Worm (Caenorhabditis elegans) whole organism, mixed stage, embryonic: ENCODE data around the gene popl-7.

ENCODE experiments used
- M03D4.4 ChIP-seq: sonication (generic microtip); optimal IDR thresholded peaks from 2 replicates; lab custom pipeline; 2017; ENCODE audit warnings: mild to moderate bottlenecking, missing genetic modification characterization, missing compliant biosample characterization
- bed-3 ChIP-seq: fragments of 200-800 bp; sonication (Bioruptor generic); optimal IDR thresholded peaks from 3 replicates; lab custom pipeline; 2018; ENCODE audit warnings: mild to moderate bottlenecking, missing genetic modification characterization, moderate library complexity, missing compliant biosample characterization
- blmp-1 ChIP-seq: fragments of 150-350 bp; optimal IDR thresholded peaks from 2 replicates; lab custom pipeline; 2014; ENCODE audit warnings: missing biosample characterization, missing genetic modification characterization
- ceh-39 ChIP-seq: fragments of 150-350 bp; optimal IDR thresholded peaks from 2 replicates; lab custom pipeline; 2014; ENCODE audit warnings: missing biosample characterization, missing genetic modification characterization
- ceh-43 ChIP-seq: fragments of 200-800 bp; sonication (Bioruptor generic); optimal IDR thresholded peaks from 2 replicates; lab custom pipeline; 2018; ENCODE audit warnings: mild to moderate bottlenecking, missing genetic modification characterization, moderate library complexity, missing compliant biosample characterization
- ceh-83 ChIP-seq: fragments of 200-800 bp; sonication (Bioruptor generic); optimal IDR thresholded peaks from 2 replicates; lab custom pipeline; 2018; ENCODE audit warnings: mild to moderate bottlenecking, missing genetic modification characterization, missing compliant biosample characterization
- ces-1 ChIP-seq: fragments of 150-350 bp; optimal IDR thresholded peaks from 2 replicates; lab custom pipeline; 2014; ENCODE audit warnings: missing biosample characterization, missing genetic modification reagents, missing genetic modification characterization
- cnd-1 ChIP-seq: fragments of 200-800 bp; sonication (Bioruptor generic); optimal IDR thresholded peaks from 2 replicates; lab custom pipeline; 2018; ENCODE audit warnings: mild to moderate bottlenecking, missing genetic modification characterization, missing compliant biosample characterization
- drap-1 ChIP-seq: fragments of 200-800 bp; sonication (Bioruptor generic); optimal IDR thresholded peaks from 3 replicates; lab custom pipeline; 2018; ENCODE audit warnings: mild to moderate bottlenecking, missing genetic modification characterization, missing compliant biosample characterization
- elt-1 ChIP-seq: sonication (generic microtip); optimal IDR thresholded peaks from 2 replicates; lab custom pipeline; 2017; ENCODE audit warnings: missing genetic modification characterization, mild to moderate bottlenecking, missing compliant biosample characterization, antibody characterized with exemption, moderate library complexity, borderline replicate concordance; ENCODE audit not compliant: insufficient read depth
- elt-3 ChIP-seq: fragments of 150-350 bp; optimal IDR thresholded peaks from 2 replicates; lab custom pipeline; 2014; ENCODE audit warnings: missing biosample characterization, missing genetic modification characterization
- flh-1 ChIP-seq: fragments of 200-800 bp; sonication (Bioruptor generic); optimal IDR thresholded peaks from 2 replicates; lab custom pipeline; 2018; ENCODE audit warnings: mild to moderate bottlenecking, missing genetic modification characterization, moderate library complexity, missing compliant biosample characterization
- ham-2 ChIP-seq: fragments of 200-800 bp; sonication (Bioruptor generic); optimal IDR thresholded peaks from 2 replicates; lab custom pipeline; 2018; ENCODE audit warnings: mild to moderate bottlenecking, missing genetic modification characterization, missing compliant biosample characterization
- hlh-1 ChIP-seq: fragments of 150-350 bp; optimal IDR thresholded peaks from 2 replicates; lab custom pipeline; 2014; ENCODE audit warnings: missing biosample characterization, missing genetic modification reagents, missing genetic modification characterization
- lin-13 ChIP-seq: fragments of 150-350 bp; optimal IDR thresholded peaks from 2 replicates; lab custom pipeline; 2014; ENCODE audit warnings: missing biosample characterization, missing genetic modification characterization
- lin-32 ChIP-seq: fragments of 200-800 bp; sonication (Bioruptor generic); optimal IDR thresholded peaks from 2 replicates; lab custom pipeline; 2018; ENCODE audit warnings: mild to moderate bottlenecking, missing genetic modification characterization, missing compliant biosample characterization
- lsy-2 ChIP-seq: fragments of 150-350 bp; optimal IDR thresholded peaks from 2 replicates; lab custom pipeline; 2014; ENCODE audit warnings: missing biosample characterization, missing genetic modification characterization
- mab-5 ChIP-seq: fragments of 150-350 bp; optimal IDR thresholded peaks from 2 replicates; lab custom pipeline; 2014; ENCODE audit warnings: missing biosample characterization, missing genetic modification characterization
- mep-1 ChIP-seq: fragments of 150-350 bp; optimal IDR thresholded peaks from 2 replicates; lab custom pipeline; 2017; ENCODE audit warnings: missing biosample characterization, missing genetic modification reagents, missing genetic modification characterization, inconsistent platforms
- mls-2 ChIP-seq: sonication (generic microtip); optimal IDR thresholded peaks from 2 replicates; lab custom pipeline; 2016; ENCODE audit warnings: mild to moderate bottlenecking, missing genetic modification characterization, moderate library complexity, missing compliant biosample characterization
- nhr-12 ChIP-seq: fragments of 150-350 bp; optimal IDR thresholded peaks from 2 replicates; lab custom pipeline; 2014; ENCODE audit warnings: missing biosample characterization, missing genetic modification characterization
- nhr-2 ChIP-seq: fragments of 150-350 bp; optimal IDR thresholded peaks from 2 replicates; lab custom pipeline; 2014; ENCODE audit warnings: missing biosample characterization, missing genetic modification characterization
- nhr-237 ChIP-seq: fragments of 150-350 bp; optimal IDR thresholded peaks from 2 replicates; lab custom pipeline; 2014; ENCODE audit warnings: missing biosample characterization, missing genetic modification characterization
- nhr-28 ChIP-seq: fragments of 150-350 bp; optimal IDR thresholded peaks from 2 replicates; lab custom pipeline; 2014; ENCODE audit warnings: missing biosample characterization, missing genetic modification characterization
- nhr-76 ChIP-seq: sonication (generic microtip); optimal IDR thresholded peaks from 2 replicates; lab custom pipeline; 2017; ENCODE audit warnings: missing biosample characterization, missing genetic modification characterization
- pha-4 ChIP-seq: fragments of 150-350 bp; optimal IDR thresholded peaks from 2 replicates; lab custom pipeline; 2018; ENCODE audit warnings: missing biosample characterization, missing genetic modification reagents, missing genetic modification characterization
- sem-2 ChIP-seq: fragments of 200-800 bp; sonication (Bioruptor generic); optimal IDR thresholded peaks from 2 replicates; lab custom pipeline; 2018; ENCODE audit warnings: mild to moderate bottlenecking, missing genetic modification characterization, missing compliant biosample characterization
- snpc-4 ChIP-seq: fragments of 150-350 bp; optimal IDR thresholded peaks from 2 replicates; lab custom pipeline; 2014; ENCODE audit warnings: missing biosample characterization, missing genetic modification characterization
- sptf-1 ChIP-seq: sonication (generic microtip); optimal IDR thresholded peaks from 2 replicates; lab custom pipeline; 2017; ENCODE audit warnings: mild to moderate bottlenecking, missing genetic modification characterization, moderate library complexity, missing compliant biosample characterization
- tbx-8 ChIP-seq: fragments of 200-800 bp; sonication (Bioruptor generic); optimal IDR thresholded peaks from 2 replicates; lab custom pipeline; 2018; ENCODE audit warnings: mild to moderate bottlenecking, missing genetic modification characterization, moderate library complexity, missing compliant biosample characterization
- unc-120 ChIP-seq: sonication (generic microtip); optimal IDR thresholded peaks from 2 replicates; lab custom pipeline; 2017; ENCODE audit warnings: missing genetic modification characterization, missing compliant biosample characterization; ENCODE audit not compliant: poor library complexity, severe bottlenecking
- unc-39 ChIP-seq: fragments of 150-350 bp; optimal IDR thresholded peaks from 2 replicates; lab custom pipeline; 2014; ENCODE audit warnings: missing biosample characterization, missing genetic modification characterization
- unc-62 ChIP-seq: fragments of 150-350 bp; optimal IDR thresholded peaks from 2 replicates; lab custom pipeline; 2014; ENCODE audit warnings: missing biosample characterization, missing genetic modification reagents, missing genetic modification characterization
- zip-8 ChIP-seq: fragments of 150-350 bp; optimal IDR thresholded peaks from 2 replicates; lab custom pipeline; 2014; ENCODE audit warnings: missing biosample characterization, missing genetic modification characterization
- ztf-11 ChIP-seq: fragments of 150-350 bp; optimal IDR thresholded peaks from 2 replicates; lab custom pipeline; 2014; ENCODE audit warnings: missing biosample characterization, missing genetic modification characterization

The popl-7 gene

ce11 chrIV:13393246-13393716 lies 22.8 kb downstream of the popl-7 start:
- TF ChIP-seq mep-1 (tag; lab: Kevin White, UChicago) (no peak), elt-3 (tag; lab: Kevin White, UChicago) (no peak), tbx-8 (GFP tag; lab: Kevin White, UChicago) (no peak), nhr-2 (tag; lab: Kevin White, UChicago) (no peak), cnd-1 (tag; lab: Kevin White, UChicago) (no peak), blmp-1 (tag; lab: Kevin White, UChicago) (no peak), unc-120 (tag; lab: Kevin White, UChicago) (no peak), pha-4 (no peak), M03D4.4 (tag; lab: Kevin White, UChicago) (no peak), sem-2 (no peak), nhr-12 (tag; lab: Kevin White, UChicago) (no peak), mls-2 (no peak), nhr-28 (tag; lab: Kevin White, UChicago) (no peak), unc-39 (tag; lab: Kevin White, UChicago) (no peak), elt-1 (no peak), mab-5 (no peak), lin-13 (no peak), ceh-43 (GFP tag; lab: Kevin White, UChicago) (no peak), nhr-237 (tag; lab: Kevin White, UChicago) (no peak)

ce11 chrIV:13394686-13395085 lies 24.2 kb downstream of the popl-7 start:
- TF ChIP-seq nhr-2 (tag; lab: Kevin White, UChicago) (peak; percentile 82), lin-32 (GFP tag; lab: Kevin White, UChicago) (no peak)
- TF ChIP-seq, all 35 proteins: peak for 1

ce11 chrIV:13395255-13395654 lies 24.8 kb downstream of the popl-7 start:
- TF ChIP-seq ces-1 (GFP tag; lab: Kevin White, UChicago) (peak; percentile 57), sptf-1 (tag; lab: Kevin White, UChicago) (no peak), ztf-11 (tag; lab: Kevin White, UChicago) (no peak), nhr-237 (tag; lab: Kevin White, UChicago) (peak; percentile 27), ceh-39 (tag; lab: Kevin White, UChicago) (no peak), zip-8 (tag; lab: Kevin White, UChicago) (no peak), M03D4.4 (tag; lab: Kevin White, UChicago) (no peak), ham-2 (peak; percentile 30), mls-2 (no peak), unc-62 (GFP tag; lab: Kevin White, UChicago) (peak; percentile 37), flh-1 (GFP tag; lab: Kevin White, UChicago) (no peak), ceh-83 (GFP tag; lab: Kevin White, UChicago) (no peak), nhr-12 (tag; lab: Kevin White, UChicago) (no peak), tbx-8 (GFP tag; lab: Kevin White, UChicago) (no peak), mep-1 (tag; lab: Kevin White, UChicago) (no peak), lin-32 (GFP tag; lab: Kevin White, UChicago) (no peak), elt-3 (tag; lab: Kevin White, UChicago) (peak; percentile 35), mab-5 (no peak), sem-2 (no peak), blmp-1 (tag; lab: Kevin White, UChicago) (no peak), unc-120 (tag; lab: Kevin White, UChicago) (peak; percentile 62), ceh-43 (GFP tag; lab: Kevin White, UChicago) (no peak), unc-39 (tag; lab: Kevin White, UChicago) (no peak), drap-1 (GFP tag; lab: Kevin White, UChicago) (no peak), lin-13 (no peak), nhr-2 (tag; lab: Kevin White, UChicago) (no peak), bed-3 (GFP tag; lab: Kevin White, UChicago) (no peak), snpc-4 (tag; lab: Kevin White, UChicago) (no peak), hlh-1 (tag; lab: Kevin White, UChicago) (no peak), elt-1 (peak; percentile 60), cnd-1 (tag; lab: Kevin White, UChicago) (no peak), pha-4 (no peak), nhr-28 (tag; lab: Kevin White, UChicago) (no peak), nhr-76 (no peak), lsy-2 (tag; lab: Kevin White, UChicago) (no peak)
